Worm (Caenorhabditis elegans): Measurements from ENCODE around the gene str-211.

Gene str-211

ce11 chrV:4972943-4973342 is 28.8 kb upstream of the str-211 start, which contains the start of gene srsx-9:
Gene srsx-9, minus strand, starts transcription at chrV:4973043.
- no peak for TF ChIP-seq scrt-1 (GFP tag; IDR thresholded peaks at IDR 0.05)
- TF ChIP-seq hnd-1 (tag; optimal IDR thresholded peaks at IDR 0.05) = no peak
- no peak for TF ChIP-seq hmg-4 (GFP tag; optimal IDR thresholded peaks at IDR 0.05)
- no peak for TF ChIP-seq hmbx-1 (tag; optimal IDR thresholded peaks at IDR 0.05)
- no peak for TF ChIP-seq flt-1 (GFP tag; IDR thresholded peaks at IDR 0.05)

DNA sequence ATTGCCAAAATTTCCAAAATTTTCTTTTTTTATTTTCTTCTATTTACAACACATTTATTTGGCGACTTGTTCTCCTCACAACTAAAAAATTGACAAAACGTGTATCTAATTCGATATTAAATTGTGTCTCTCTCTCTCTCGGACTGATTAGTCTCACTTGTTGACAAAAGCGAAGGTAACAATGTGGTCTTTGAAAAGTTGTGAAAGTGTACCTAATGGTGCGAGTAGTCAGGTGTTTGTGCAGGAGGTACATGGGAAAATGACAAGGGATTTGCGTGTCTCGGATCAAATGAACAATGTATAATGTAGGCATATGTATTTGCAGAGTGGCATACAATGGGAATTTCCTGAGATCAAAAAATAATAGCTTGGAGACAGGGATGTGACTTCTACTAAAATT is 25.4 kb upstream of the str-211 start:
- TF ChIP-seq flt-1 (GFP tag; IDR thresholded peaks at IDR 0.05) = no peak
- no peak for TF ChIP-seq F13C5.2 (tag; optimal IDR thresholded peaks at IDR 0.05)
- no peak for TF ChIP-seq tra-4 (tag; optimal IDR thresholded peaks at IDR 0.05)
- no peak for TF ChIP-seq ceh-36 (tag; optimal IDR thresholded peaks at IDR 0.05)
- TF ChIP-seq pes-1 (GFP tag; IDR thresholded peaks at IDR 0.05) = no peak
- no peak for TF ChIP-seq ceh-13 (GFP tag; optimal IDR thresholded peaks at IDR 0.05)
- no peak for TF ChIP-seq ets-7 (tag; optimal IDR thresholded peaks at IDR 0.05)
- no peak for TF ChIP-seq hmbx-1 (tag; optimal IDR thresholded peaks at IDR 0.05)
- TF ChIP-seq B0310.2 (tag; optimal IDR thresholded peaks at IDR 0.05) = no peak
- no peak for TF ChIP-seq tbx-11 (GFP tag; IDR thresholded peaks at IDR 0.05)
- no peak for TF ChIP-seq sea-1 (GFP tag; conservative IDR thresholded peaks at IDR 0.05)
- TF ChIP-seq aly-1 (tag; optimal IDR thresholded peaks at IDR 0.05) = no peak
- TF ChIP-seq ama-1 (optimal IDR thresholded peaks at IDR 0.05) = no peak
- no peak for TF ChIP-seq scrt-1 (GFP tag; IDR thresholded peaks at IDR 0.05)
- TF ChIP-seq hmg-4 (GFP tag; optimal IDR thresholded peaks at IDR 0.05) = no peak
- no peak for TF ChIP-seq hnd-1 (tag; optimal IDR thresholded peaks at IDR 0.05)
- no peak for TF ChIP-seq tbx-37 (GFP tag; conservative IDR thresholded peaks at IDR 0.05)

- no peak for TF ChIP-seq hmbx-1 (tag; optimal IDR thresholded peaks at IDR 0.05)
- TF ChIP-seq tbx-11 (GFP tag; IDR thresholded peaks at IDR 0.05) = no peak
Measured at ce11 chrV:4968775-4969174, 24.7 kb upstream of the str-211 start.

DNA sequence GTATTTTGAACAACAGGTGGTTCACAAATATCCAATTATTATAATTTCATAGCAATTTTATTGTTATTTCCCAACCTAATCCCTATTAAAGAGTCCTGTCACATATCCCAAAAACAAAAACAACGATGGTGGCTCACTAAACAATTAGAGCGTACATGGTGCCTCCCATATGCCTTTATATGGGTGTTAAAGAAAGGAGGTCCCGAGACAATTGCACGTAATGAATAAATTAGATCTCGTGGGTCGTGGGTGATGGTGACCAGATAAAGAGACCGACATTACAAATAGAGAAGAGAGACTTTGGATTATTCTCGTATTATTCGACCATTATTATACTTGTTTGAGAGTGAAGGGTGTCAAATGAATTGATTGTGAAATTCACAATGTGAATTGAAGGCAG is 23.1 kb upstream of the str-211 start:
- no peak for TF ChIP-seq scrt-1 (GFP tag; IDR thresholded peaks at IDR 0.05)
- 0 out of 2 replicates have a peak, but pooled peaks have one; percentile 10 for TF ChIP-seq pes-1 (GFP tag; IDR thresholded peaks at IDR 0.05)

DNA sequence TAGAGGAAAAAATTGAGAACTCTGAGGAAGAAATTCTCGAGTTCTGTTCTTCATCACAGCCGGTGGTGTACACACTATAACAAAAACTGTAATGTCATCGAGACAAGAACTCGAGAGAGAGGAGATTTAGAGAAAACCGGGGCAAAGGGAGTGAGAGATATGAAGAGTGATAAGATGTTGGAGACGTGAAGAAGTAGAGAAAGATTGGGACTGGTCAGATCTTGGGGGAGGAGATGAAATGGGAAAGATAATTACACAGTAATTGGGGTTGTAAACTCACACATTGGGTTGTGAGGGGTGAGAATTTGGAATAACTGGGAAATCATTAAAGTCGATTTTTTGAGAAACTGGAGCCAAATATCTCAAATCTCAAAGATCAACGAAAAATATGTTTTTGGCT is 21.7 kb upstream of the str-211 start:
- no peak for TF ChIP-seq ceh-36 (tag; optimal IDR thresholded peaks at IDR 0.05)
- no peak for TF ChIP-seq aly-1 (tag; optimal IDR thresholded peaks at IDR 0.05)

DNA sequence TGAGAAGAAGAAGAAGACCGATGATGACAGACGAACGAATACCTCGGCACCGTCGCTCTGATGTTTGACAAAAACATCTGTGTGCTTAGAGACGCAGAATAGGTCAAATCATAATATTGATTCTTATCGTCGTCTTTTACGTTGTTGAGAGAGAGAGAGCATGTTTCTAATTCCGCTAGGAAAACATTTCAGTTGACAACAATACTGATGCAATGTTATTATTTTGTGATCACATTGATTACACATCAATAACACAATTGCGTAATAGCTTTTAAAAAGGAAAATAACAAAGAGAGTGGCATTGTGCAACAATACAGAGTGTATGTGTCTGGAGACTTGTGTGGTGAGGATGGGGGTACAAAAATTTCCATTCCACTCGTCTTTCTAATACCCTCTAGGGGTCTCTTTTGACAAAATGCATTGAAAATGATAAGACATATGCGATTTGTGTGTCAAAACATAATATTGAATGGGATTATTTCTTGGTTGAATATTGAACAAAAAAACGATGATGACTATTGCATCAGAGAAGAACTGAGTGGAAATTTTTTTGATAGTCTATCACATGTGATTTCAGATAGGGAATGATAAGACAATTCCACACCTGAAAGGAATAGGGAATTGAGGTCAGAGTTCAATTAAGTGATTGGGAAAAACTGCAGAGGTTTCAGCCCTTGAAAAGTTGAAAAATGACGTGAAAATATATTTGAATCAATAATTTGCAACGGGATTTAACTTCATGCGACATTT is 20.7 kb upstream of the str-211 start:
- no peak for TF ChIP-seq flt-1 (GFP tag; IDR thresholded peaks at IDR 0.05)
- TF ChIP-seq F13C5.2 (tag; optimal IDR thresholded peaks at IDR 0.05) = no peak
- TF ChIP-seq ets-7 (tag; optimal IDR thresholded peaks at IDR 0.05) = no peak
- TF ChIP-seq ama-1 (optimal IDR thresholded peaks at IDR 0.05) = no peak
- no peak for TF ChIP-seq hnd-1 (tag; optimal IDR thresholded peaks at IDR 0.05)
- no peak for TF ChIP-seq hmbx-1 (tag; optimal IDR thresholded peaks at IDR 0.05)

DNA sequence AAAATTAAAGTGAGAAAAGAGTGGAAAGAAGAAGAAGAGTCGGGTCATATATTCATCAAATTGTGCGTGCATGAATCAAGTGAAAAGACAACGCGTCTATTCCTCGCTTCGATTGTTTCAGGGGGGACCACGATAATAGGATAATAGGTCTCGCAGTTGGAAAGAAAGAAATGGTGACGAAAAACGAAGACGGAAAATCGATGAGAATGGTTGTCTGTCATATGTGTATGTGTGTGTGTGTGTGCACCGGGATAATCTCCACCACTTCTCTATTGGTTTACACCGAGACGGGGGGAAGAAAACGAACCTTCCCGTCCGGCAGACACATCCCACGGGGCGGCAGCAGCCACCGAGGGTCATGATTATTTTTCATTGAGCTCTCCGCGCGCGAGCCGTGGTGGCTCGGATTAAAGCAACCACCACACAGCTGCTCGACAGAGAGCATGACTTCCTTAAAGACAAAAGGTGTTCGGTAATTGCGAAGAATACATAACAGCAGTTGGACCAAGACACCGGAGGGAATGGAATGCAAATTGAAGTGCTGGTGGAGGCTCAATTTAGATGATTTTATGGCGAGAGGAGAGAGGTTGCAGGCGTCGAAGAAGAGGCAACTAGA is 20.0 kb upstream of the str-211 start:
- TF ChIP-seq scrt-1 (GFP tag; IDR thresholded peaks at IDR 0.05) (peak; percentile 78), hmg-4 (GFP tag; optimal IDR thresholded peaks at IDR 0.05) (peak; percentile 52), ceh-36 (tag; optimal IDR thresholded peaks at IDR 0.05) (peak; percentile 45), F13C5.2 (tag; optimal IDR thresholded peaks at IDR 0.05) (no peak)

DNA sequence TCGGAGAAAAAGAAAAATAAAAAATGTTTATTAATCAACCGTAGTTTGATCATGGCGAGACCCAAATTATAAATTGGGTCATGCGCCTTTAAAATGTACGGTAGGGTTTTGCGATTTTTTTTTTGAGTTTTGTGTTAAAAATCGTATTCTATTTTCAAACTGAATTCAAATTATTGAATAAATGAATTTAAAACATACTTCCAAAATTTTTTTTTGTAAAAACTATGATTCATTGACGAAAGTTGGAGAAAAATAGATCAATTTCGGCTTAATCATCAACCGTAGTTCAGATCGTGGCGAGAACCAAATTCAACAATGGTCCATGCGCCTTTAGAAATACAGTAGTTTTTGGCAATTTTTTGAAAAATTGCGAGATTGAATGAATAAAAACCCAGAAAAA is 19.5 kb upstream of the str-211 start:
- TF ChIP-seq hmbx-1 (tag; optimal IDR thresholded peaks at IDR 0.05) = no peak
- TF ChIP-seq tbx-11 (GFP tag; IDR thresholded peaks at IDR 0.05) = no peak
- TF ChIP-seq B0310.2 (tag; optimal IDR thresholded peaks at IDR 0.05) = no peak
- TF ChIP-seq hnd-1 (tag; optimal IDR thresholded peaks at IDR 0.05) = no peak
- TF ChIP-seq tbx-37 (GFP tag; conservative IDR thresholded peaks at IDR 0.05) = no peak
- TF ChIP-seq F13C5.2 (tag; optimal IDR thresholded peaks at IDR 0.05) = no peak
- TF ChIP-seq pes-1 (GFP tag; IDR thresholded peaks at IDR 0.05) = no peak
- TF ChIP-seq sea-1 (GFP tag; conservative IDR thresholded peaks at IDR 0.05) = no peak
- no peak for TF ChIP-seq scrt-1 (GFP tag; IDR thresholded peaks at IDR 0.05)
- TF ChIP-seq tra-4 (tag; optimal IDR thresholded peaks at IDR 0.05) = no peak
- TF ChIP-seq ceh-36 (tag; optimal IDR thresholded peaks at IDR 0.05) = no peak
- no peak for TF ChIP-seq ama-1 (optimal IDR thresholded peaks at IDR 0.05)
- no peak for TF ChIP-seq ets-7 (tag; optimal IDR thresholded peaks at IDR 0.05)
- no peak for TF ChIP-seq flt-1 (GFP tag; IDR thresholded peaks at IDR 0.05)
- no peak for TF ChIP-seq hmg-4 (GFP tag; optimal IDR thresholded peaks at IDR 0.05)
- no peak for TF ChIP-seq ceh-13 (GFP tag; optimal IDR thresholded peaks at IDR 0.05)

DNA sequence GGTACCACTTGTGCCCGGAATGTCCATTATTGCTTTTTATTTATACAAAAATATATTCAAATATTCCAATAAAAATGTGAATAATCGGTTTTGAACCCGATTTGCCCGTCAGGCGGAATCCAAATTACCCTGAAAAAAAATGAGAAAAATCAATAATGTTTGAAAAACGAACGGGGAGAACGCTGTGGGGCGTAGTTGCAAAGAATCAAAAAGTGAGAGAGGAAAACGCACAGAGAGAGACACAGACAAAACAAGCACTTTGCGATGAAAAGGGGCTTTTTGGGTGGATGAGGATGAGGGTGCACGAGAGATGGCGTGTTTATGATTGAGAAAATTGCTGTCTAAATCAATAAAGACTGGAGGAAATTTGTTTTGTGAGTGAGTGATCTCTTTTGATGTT is 18.8 kb upstream of the str-211 start, which contains the start of gene tam-1:
TSS of gene tam-1 (minus strand) at position 135 of the 400 bp plus-strand sequence.
- TF ChIP-seq ama-1 (optimal IDR thresholded peaks at IDR 0.05) = no peak
- no peak for TF ChIP-seq flt-1 (GFP tag; IDR thresholded peaks at IDR 0.05)
- TF ChIP-seq ceh-13 (GFP tag; optimal IDR thresholded peaks at IDR 0.05) = no peak
- no peak for TF ChIP-seq tra-4 (tag; optimal IDR thresholded peaks at IDR 0.05)
- TF ChIP-seq tbx-11 (GFP tag; IDR thresholded peaks at IDR 0.05) = no peak
- TF ChIP-seq F13C5.2 (tag; optimal IDR thresholded peaks at IDR 0.05) = peak; percentile 39
- peak; percentile 30 for TF ChIP-seq hmg-4 (GFP tag; optimal IDR thresholded peaks at IDR 0.05)
- no peak for TF ChIP-seq pes-1 (GFP tag; IDR thresholded peaks at IDR 0.05)

Data from whole organism, early embryonic.